Fruit fly (Drosophila melanogaster): ENCODE measurements around the gene trp.

Gene trp

DNA sequence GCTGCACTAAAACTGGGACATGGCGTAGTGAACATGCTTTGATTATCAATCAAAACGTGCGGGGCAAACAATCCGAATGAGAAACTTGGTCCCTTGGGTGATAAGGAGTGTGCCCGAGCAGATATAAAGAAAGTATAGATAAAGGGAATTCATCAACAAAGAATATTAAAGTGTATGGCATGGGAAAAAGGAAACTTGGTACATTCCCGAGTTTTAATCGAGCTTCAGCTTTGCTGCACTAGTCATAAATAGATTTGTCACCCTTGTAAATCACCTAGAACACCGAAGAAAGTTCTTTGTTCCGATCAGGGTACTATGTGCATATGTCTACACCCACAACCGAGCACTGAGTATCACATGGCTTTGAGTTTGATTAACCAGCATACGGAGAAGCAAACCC is 52.6 kb downstream of the trp start:
- TF ChIP-seq CG8478 (optimal IDR thresholded peaks at IDR 0.05), result no peak
- TF ChIP-seq Hr3 (GFP tag; optimal IDR thresholded peaks at IDR 0.05), result no peak
- no peak for TF ChIP-seq Bteb2 (GFP tag; optimal IDR thresholded peaks at IDR 0.05)
- no peak for TF ChIP-seq CG17361 (GFP tag; IDR thresholded peaks at IDR 0.05)
- no peak for TF ChIP-seq CG11695 (GFP tag; IDR thresholded peaks at IDR 0.05)
- TF ChIP-seq CG31365 (tag; optimal IDR thresholded peaks at IDR 0.05), result no peak
- TF ChIP-seq C15 (GFP tag; IDR thresholded peaks at IDR 0.05), result no peak
- no peak for TF ChIP-seq org-1 (GFP tag; optimal IDR thresholded peaks at IDR 0.05)
- no peak for TF ChIP-seq CG18476 (GFP tag; optimal IDR thresholded peaks at IDR 0.05)
- no peak for TF ChIP-seq bsh (GFP tag; optimal IDR thresholded peaks at IDR 0.05)
- TF ChIP-seq Sry-δ (GFP tag; optimal IDR thresholded peaks at IDR 0.05), result no peak

DNA sequence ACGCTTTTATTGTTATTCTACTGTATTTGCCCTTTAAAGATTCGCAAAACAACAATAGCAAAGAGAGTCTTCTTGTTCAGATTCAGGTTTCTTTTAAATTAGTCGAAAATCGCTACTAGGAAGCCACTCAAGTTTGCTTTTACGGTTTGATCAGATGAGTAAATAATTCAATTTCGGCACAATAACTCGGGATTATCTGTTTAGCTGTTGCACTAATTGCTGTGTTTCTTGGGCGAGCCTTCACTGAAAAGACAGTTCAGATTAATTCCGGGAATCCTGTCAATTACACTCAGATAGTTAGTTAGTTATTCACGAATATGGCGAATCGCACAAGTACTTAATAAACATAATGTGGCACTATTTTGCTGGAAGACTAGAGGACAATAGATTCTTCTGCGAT is 53.4 kb downstream of the trp start:
- TF ChIP-seq chm (GFP tag; IDR thresholded peaks at IDR 0.05), result no peak
- peak; percentile 16 for TF ChIP-seq Med (GFP tag)
- peak; percentile 48 for TF ChIP-seq BtbVII (GFP tag; optimal IDR thresholded peaks at IDR 0.05)
- TF ChIP-seq Eip74EF (GFP tag; optimal IDR thresholded peaks at IDR 0.05), result peak in 1 of 2 experiments; percentile 7
- no peak for TF ChIP-seq Ets97D (GFP tag; optimal IDR thresholded peaks at IDR 0.05)
- peak; percentile 60 for TF ChIP-seq CG18599 (GFP tag; optimal IDR thresholded peaks at IDR 0.05)
- peak; percentile 18 for TF ChIP-seq CG6854 (GFP tag; optimal IDR thresholded peaks at IDR 0.05)
- TF ChIP-seq CG31365 (tag; optimal IDR thresholded peaks at IDR 0.05), result peak; percentile 11
- no peak for TF ChIP-seq CG31441 (GFP tag; IDR thresholded peaks at IDR 0.05)
- TF ChIP-seq MESR4 (GFP tag; optimal IDR thresholded peaks at IDR 0.05), result no peak
- peak; percentile 58 for TF ChIP-seq Fer1 (GFP tag; optimal IDR thresholded peaks at IDR 0.05)
- TF ChIP-seq slou (GFP tag; optimal IDR thresholded peaks at IDR 0.05), result no peak
- TF ChIP-seq br (optimal IDR thresholded peaks at IDR 0.05), result no peak
- peak; percentile 45 for TF ChIP-seq Hmr (GFP tag; optimal IDR thresholded peaks at IDR 0.05)
- TF ChIP-seq Abd-B (GFP tag; optimal IDR thresholded peaks at IDR 0.05), result no peak
- peak; percentile 43 for TF ChIP-seq lab (GFP tag; optimal IDR thresholded peaks at IDR 0.05)
- TF ChIP-seq PHDP (tag; optimal IDR thresholded peaks at IDR 0.05), result no peak
- peak; percentile 3 for TF ChIP-seq sens (GFP tag)
- no peak for TF ChIP-seq CG13424 (tag; optimal IDR thresholded peaks at IDR 0.05)
- TF ChIP-seq HHEX (GFP tag; optimal IDR thresholded peaks at IDR 0.05), result peak; percentile 15
- peak; percentile 31 for TF ChIP-seq Hand (GFP tag; optimal IDR thresholded peaks at IDR 0.05)
- TF ChIP-seq CG12071 (GFP tag; optimal IDR thresholded peaks at IDR 0.05), result peak; percentile 12
- TF ChIP-seq CG2678 (tag; optimal IDR thresholded peaks at IDR 0.05), result peak; percentile 29
- no peak for TF ChIP-seq CG4730 (GFP tag; IDR thresholded peaks at IDR 0.05)
- no peak for TF ChIP-seq chinmo (GFP tag; IDR thresholded peaks at IDR 0.05; ENCODE audit: partially characterized antibody)
- TF ChIP-seq CG12155 (GFP tag; optimal IDR thresholded peaks at IDR 0.05), result no peak
- peak; percentile 14 for TF ChIP-seq CG13296 (GFP tag; optimal IDR thresholded peaks at IDR 0.05)
- TF ChIP-seq CG3281 (GFP tag; optimal IDR thresholded peaks at IDR 0.05), result peak; percentile 5
- peak; percentile 2 for TF ChIP-seq Meics (GFP tag; optimal IDR thresholded peaks at IDR 0.05)
- TF ChIP-seq caup (GFP tag; optimal IDR thresholded peaks at IDR 0.05; ENCODE audit: severe bottlenecking), result peak; percentile 14
- TF ChIP-seq psq (GFP tag; optimal IDR thresholded peaks at IDR 0.05), result no peak
- no peak for TF ChIP-seq CG4328 (GFP tag; optimal IDR thresholded peaks at IDR 0.05)
- TF ChIP-seq CG17385 (GFP tag; optimal IDR thresholded peaks at IDR 0.05), result no peak
- no peak for TF ChIP-seq cad (GFP tag; optimal IDR thresholded peaks at IDR 0.05)
- no peak for TF ChIP-seq CG1603 (tag; optimal IDR thresholded peaks at IDR 0.05)
